Fruit fly (Drosophila melanogaster) whole organism, embryonic: ENCODE results near the gene Taf6.

Source experiments
- Abd-B ChIP-seq: fragments of 200-800 bp; sonication (Bioruptor generic); optimal IDR thresholded peaks from 2 replicates; lab custom pipeline; 2018; ENCODE audit warnings: missing biosample characterization, mild to moderate bottlenecking, missing genetic modification characterization, moderate library complexity
- Awh ChIP-seq: fragments of 200-800 bp; sonication (Bioruptor generic); IDR thresholded peaks from 2 replicates; pipeline ENCODE4, ENCODE4 v1.3.6; 2022; ENCODE audit warnings: missing biosample characterization, missing genetic modification characterization
- B-H1 ChIP-seq: fragments of 200-800 bp; sonication (Bioruptor generic); IDR thresholded peaks from 3 replicates; pipeline ENCODE4 v1.3.6; 2022; ENCODE audit warnings: missing biosample characterization, missing genetic modification characterization
- CG10147 ChIP-seq: fragments of 200-800 bp; sonication (Bioruptor generic); optimal IDR thresholded peaks from 2 replicates; lab custom pipeline; 2019; ENCODE audit warnings: missing biosample characterization, mild to moderate bottlenecking, missing genetic modification characterization, moderate library complexity
- CG1024 ChIP-seq: fragments of 200-800 bp; sonication (Bioruptor generic); IDR thresholded peaks from 2 replicates; pipeline ENCODE4 v1.3.6; 2022; ENCODE audit warnings: missing biosample characterization, missing genetic modification characterization
- CG11085 ChIP-seq: fragments of 200-800 bp; sonication (Bioruptor generic); IDR thresholded peaks from 2 replicates; pipeline ENCODE4 v1.3.6; 2022; ENCODE audit warnings: missing biosample characterization, missing genetic modification characterization
- CG11504 ChIP-seq: fragments of 200-800 bp; sonication (Bioruptor generic); optimal IDR thresholded peaks from 3 replicates; lab custom pipeline; 2019; ENCODE audit warnings: missing biosample characterization, mild to moderate bottlenecking, missing genetic modification characterization, moderate library complexity
- CG13296 ChIP-seq: fragments of 200-800 bp; sonication (Bioruptor generic); optimal IDR thresholded peaks from 3 replicates; lab custom pipeline; 2018; ENCODE audit warnings: missing biosample characterization, mild to moderate bottlenecking, missing genetic modification characterization
- CG13775 ChIP-seq: fragments of 200-800 bp; sonication (Bioruptor generic); optimal IDR thresholded peaks from 3 replicates; lab custom pipeline; 2017; ENCODE audit warnings: missing biosample characterization, mild to moderate bottlenecking, missing genetic modification characterization
- CG15073 ChIP-seq: fragments of 200-800 bp; sonication (Bioruptor generic); optimal IDR thresholded peaks from 2 replicates; lab custom pipeline; 2016; ENCODE audit warnings: missing biosample characterization, missing genetic modification characterization
- CG2875 ChIP-seq: fragments of 200-800 bp; sonication (Bioruptor generic); optimal IDR thresholded peaks from 2 replicates; lab custom pipeline; 2017; ENCODE audit warnings: missing biosample characterization, mild to moderate bottlenecking, missing genetic modification characterization, missing genetic modification reagents
- CG34224 ChIP-seq: fragments of 200-800 bp; sonication (Bioruptor generic); IDR thresholded peaks from 3 replicates; pipeline ENCODE4 v1.3.6; 2022; ENCODE audit warnings: missing biosample characterization, missing genetic modification characterization; ENCODE audit not compliant: partially characterized antibody
- CG3838 ChIP-seq: fragments of 200-800 bp; sonication (Bioruptor generic); optimal IDR thresholded peaks from 3 replicates; lab custom pipeline; 2016; ENCODE audit warnings: missing biosample characterization, missing genetic modification characterization
- CG4404 ChIP-seq: fragments of 200-800 bp; sonication (Bioruptor generic); IDR thresholded peaks from 2 replicates; pipeline ENCODE4 v1.3.6; 2022; ENCODE audit warnings: missing biosample characterization, missing genetic modification characterization
- CG6791 ChIP-seq: fragments of 200-800 bp; sonication (Bioruptor generic); IDR thresholded peaks from 3 replicates; pipeline ENCODE4 v1.3.6; 2022; ENCODE audit warnings: missing biosample characterization, missing genetic modification characterization; ENCODE audit not compliant: partially characterized antibody
- CG6813 ChIP-seq: fragments of 200-800 bp; sonication (Bioruptor generic); optimal IDR thresholded peaks from 2 replicates; lab custom pipeline; 2017; ENCODE audit warnings: missing biosample characterization, missing genetic modification characterization, mild to moderate bottlenecking, moderate library complexity, missing genetic modification reagents
- CG7745 ChIP-seq: fragments of 200-800 bp; sonication (Bioruptor generic); optimal IDR thresholded peaks from 2 replicates; lab custom pipeline; 2018; ENCODE audit warnings: missing biosample characterization, mild to moderate bottlenecking, missing genetic modification characterization, moderate library complexity
- CG7786 ChIP-seq: fragments of 200-800 bp; sonication (Bioruptor generic); optimal IDR thresholded peaks from 2 replicates; lab custom pipeline; 2016; ENCODE audit warnings: missing biosample characterization, missing genetic modification characterization
- CG8944 ChIP-seq: fragments of 200-800 bp; sonication (Bioruptor generic); optimal IDR thresholded peaks from 3 replicates; lab custom pipeline; 2016; ENCODE audit warnings: missing biosample characterization, missing genetic modification characterization
- Gug ChIP-seq: fragments of 200-800 bp; sonication (Bioruptor generic); IDR thresholded peaks from 4 replicates; pipeline ENCODE4 v1.3.6; 2022; ENCODE audit warnings: missing biosample characterization, missing genetic modification characterization
- HHEX ChIP-seq: fragments of 200-800 bp; sonication (Bioruptor generic); optimal IDR thresholded peaks from 3 replicates; lab custom pipeline; 2017; ENCODE audit warnings: missing biosample characterization, mild to moderate bottlenecking, missing genetic modification characterization, missing genetic modification reagents
- HmgD ChIP-seq: fragments of 200-800 bp; sonication (Bioruptor generic); optimal IDR thresholded peaks from 3 replicates; lab custom pipeline; 2016; ENCODE audit warnings: missing biosample characterization, missing genetic modification characterization
- Hmr ChIP-seq: fragments of 200-800 bp; sonication (Bioruptor generic); optimal IDR thresholded peaks from 3 replicates; lab custom pipeline; 2017; ENCODE audit warnings: mild to moderate bottlenecking, missing biosample characterization, missing genetic modification reagents, missing genetic modification characterization
- Hr78 ChIP-seq, 2 experiments: fragments of 200-800 bp in 1 of 2; fragments of >200 bp in 1 of 2; sonication (Bioruptor generic) in 1 of 2; optimal IDR thresholded peaks; 2 replicates each; lab custom pipeline; 2017 to 2019; ENCODE audit warnings: missing biosample characterization in 2 of 2, missing genetic modification characterization in 2 of 2, mild to moderate bottlenecking in 1 of 2, moderate library complexity in 1 of 2
- MTF-1 ChIP-seq: fragments of 200-800 bp; sonication (Bioruptor generic); optimal IDR thresholded peaks from 2 replicates; lab custom pipeline; 2018; ENCODE audit warnings: missing biosample characterization, mild to moderate bottlenecking, missing genetic modification characterization, borderline replicate concordance
- Meics ChIP-seq: fragments of 200-800 bp; sonication (Bioruptor generic); optimal IDR thresholded peaks from 2 replicates; lab custom pipeline; 2017; ENCODE audit warnings: missing biosample characterization, mild to moderate bottlenecking, missing genetic modification characterization
- NK7.1 ChIP-seq: fragments of 200-800 bp; sonication (Bioruptor generic); optimal IDR thresholded peaks from 3 replicates; lab custom pipeline; 2016; ENCODE audit warnings: missing biosample characterization, missing genetic modification characterization
- Neu2 ChIP-seq: fragments of 200-800 bp; sonication (Bioruptor generic); optimal IDR thresholded peaks from 3 replicates; lab custom pipeline; 2016; ENCODE audit warnings: missing biosample characterization, missing genetic modification characterization, borderline replicate concordance
- Nf-YC ChIP-seq: fragments of 200-800 bp; optimal IDR thresholded peaks from 3 replicates; lab custom pipeline; 2019; ENCODE audit warnings: missing biosample characterization, mild to moderate bottlenecking, missing genetic modification characterization, moderate library complexity
- Sry-δ ChIP-seq: fragments of 200-800 bp; sonication (Bioruptor generic); optimal IDR thresholded peaks from 2 replicates; lab custom pipeline; 2016; ENCODE audit warnings: missing biosample characterization, missing genetic modification characterization
- Ssrp ChIP-seq: fragments of 200-800 bp; sonication (Bioruptor generic); optimal IDR thresholded peaks from 2 replicates; lab custom pipeline; 2018; ENCODE audit warnings: missing biosample characterization, mild to moderate bottlenecking, missing genetic modification characterization, moderate library complexity
- TFAM ChIP-seq: fragments of 200-800 bp; sonication (Bioruptor generic); optimal IDR thresholded peaks from 2 replicates; lab custom pipeline; 2017; ENCODE audit warnings: missing biosample characterization, missing genetic modification characterization, inconsistent platforms
- chm ChIP-seq: fragments of 200-800 bp; sonication (Bioruptor generic); IDR thresholded peaks from 2 replicates; pipeline ENCODE4 v1.3.6; 2022; ENCODE audit warnings: missing biosample characterization, missing genetic modification characterization
- corto ChIP-seq: fragments of 200-800 bp; sonication (Bioruptor generic); optimal IDR thresholded peaks from 2 replicates; lab custom pipeline; 2016; ENCODE audit warnings: missing biosample characterization, mild to moderate bottlenecking, missing genetic modification characterization, moderate library complexity
- dan ChIP-seq: fragments of 200-800 bp; sonication (Bioruptor generic); IDR thresholded peaks from 2 replicates; pipeline ENCODE4 v1.3.6; 2022; ENCODE audit warnings: missing biosample characterization, missing genetic modification characterization
- ems ChIP-seq: fragments of 200-800 bp; sonication (Bioruptor generic); optimal IDR thresholded peaks from 3 replicates; lab custom pipeline; 2016; ENCODE audit warnings: missing biosample characterization, missing genetic modification characterization
- eyg ChIP-seq: fragments of 200-800 bp; sonication (Bioruptor generic); optimal IDR thresholded peaks from 3 replicates; lab custom pipeline; 2016; ENCODE audit warnings: missing biosample characterization, missing genetic modification characterization
- gsb ChIP-seq: fragments of 200-800 bp; sonication (Bioruptor generic); IDR thresholded peaks from 2 replicates; pipeline ENCODE4 v1.3.6; 2022; ENCODE audit warnings: missing biosample characterization, missing genetic modification characterization
- h ChIP-seq: fragments of >200 bp; optimal IDR thresholded peaks from 2 replicates; lab custom pipeline; 2017
- kah ChIP-seq: fragments of 200-800 bp; sonication (Bioruptor generic); optimal IDR thresholded peaks from 2 replicates; lab custom pipeline; 2018; ENCODE audit warnings: missing biosample characterization, mild to moderate bottlenecking, missing genetic modification characterization
- lbe ChIP-seq: fragments of 200-800 bp; sonication (Bioruptor generic); optimal IDR thresholded peaks from 2 replicates; lab custom pipeline; 2016; ENCODE audit warnings: missing biosample characterization, mild to moderate bottlenecking, missing genetic modification characterization
- mld ChIP-seq: fragments of 200-800 bp; sonication (Bioruptor generic); IDR thresholded peaks from 3 replicates; pipeline ENCODE4 v1.3.6; 2022; ENCODE audit warnings: missing biosample characterization, missing genetic modification characterization; ENCODE audit not compliant: partially characterized antibody
- oc ChIP-seq: fragments of 200-800 bp; sonication (Bioruptor generic); optimal IDR thresholded peaks from 2 replicates; lab custom pipeline; 2018; ENCODE audit warnings: missing biosample characterization, mild to moderate bottlenecking, missing genetic modification characterization, moderate library complexity
- org-1 ChIP-seq: fragments of 200-800 bp; sonication (Bioruptor generic); optimal IDR thresholded peaks from 2 replicates; lab custom pipeline; 2017; ENCODE audit warnings: missing biosample characterization, missing genetic modification characterization
- otp ChIP-seq: fragments of 200-800 bp; sonication (Bioruptor generic); IDR thresholded peaks from 3 replicates; pipeline ENCODE4, ENCODE4 v1.3.6; 2022; ENCODE audit warnings: missing biosample characterization, missing genetic modification characterization
- sens ChIP-seq: fragments of 200-800 bp; sonication (Bioruptor generic); peaks from one replicate; lab custom pipeline; 2016; ENCODE audit warnings: missing biosample characterization, missing genetic modification characterization
- seq ChIP-seq: fragments of 200-800 bp; sonication (Bioruptor generic); IDR thresholded peaks from 2 replicates; pipeline ENCODE4 v1.3.6; 2022; ENCODE audit warnings: missing biosample characterization, missing genetic modification characterization
- sima ChIP-seq: fragments of 200-800 bp; sonication (Bioruptor generic); optimal IDR thresholded peaks from 2 replicates; lab custom pipeline; 2016; ENCODE audit warnings: missing biosample characterization, missing genetic modification characterization
- tup ChIP-seq: fragments of 200-800 bp; sonication (Bioruptor generic); optimal IDR thresholded peaks from 2 replicates; lab custom pipeline; 2016; ENCODE audit warnings: missing biosample characterization, mild to moderate bottlenecking, missing genetic modification characterization, moderate library complexity
- vvl ChIP-seq: fragments of 200-800 bp; sonication (Bioruptor generic); IDR thresholded peaks from 2 replicates; pipeline ENCODE4 v1.3.6; 2022; ENCODE audit warnings: missing biosample characterization, missing genetic modification characterization
- z ChIP-seq: fragments of 200-800 bp; sonication (Bioruptor generic); IDR thresholded peaks from 3 replicates; pipeline ENCODE4 v1.3.6; 2022; ENCODE audit warnings: missing biosample characterization, missing genetic modification characterization

The Taf6 gene

DNA sequence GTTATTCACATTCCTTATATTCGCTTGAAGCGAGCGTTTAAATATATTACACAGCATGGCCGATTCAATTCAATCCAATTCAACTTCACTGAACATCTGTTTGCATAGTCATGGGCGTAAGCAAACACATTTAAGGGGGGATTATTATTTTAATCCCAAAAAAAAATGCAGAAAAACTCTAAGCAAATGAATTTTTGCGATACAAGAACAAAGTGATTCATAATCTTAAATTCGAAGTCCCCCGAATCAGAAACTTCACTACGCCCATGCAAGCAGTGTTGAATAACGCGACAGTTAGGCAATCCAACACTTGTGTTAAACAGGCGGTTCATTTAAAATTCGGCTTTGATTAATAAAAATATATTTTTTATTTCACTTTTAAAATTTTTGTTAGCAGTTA lies 8.5 kb upstream of the Taf6 start, which contains the start of gene CG14100 (continued):
- TF ChIP-seq gsb (peak; percentile 100), CG13775 (GFP tag; lab: Kevin White, UChicago) (peak; percentile 100), CG4404 (GFP tag; lab: Robert Waterston, UW) (peak; percentile 100), Hmr (peak; percentile 100), dan (peak; percentile 100), Gug (GFP tag; lab: Robert Waterston, UW) (peak; percentile 100), CG3838 (GFP tag; lab: Kevin White, UChicago) (peak; percentile 100), MTF-1 (peak; percentile 100), CG11504 (tag; lab: Kevin White, UChicago) (peak; percentile 99), mld (GFP tag; lab: Robert Waterston, UW) (no peak), oc (tag; lab: Kevin White, UChicago) (peak; percentile 100), eyg (GFP tag; lab: Kevin White, UChicago) (peak; percentile 100), corto (GFP tag; lab: Kevin White, UChicago) (peak; percentile 100), HmgD (GFP tag; lab: Kevin White, UChicago) (peak; percentile 100), tup (GFP tag; lab: Kevin White, UChicago) (peak; percentile 100), Hr78 (GFP tag; optimal IDR thresholded peaks at IDR 0.05; lab: Kevin White, UChicago) (peak in 1 of 2 experiments; percentile 98), chm (GFP tag; lab: Robert Waterston, UW) (peak; percentile 100), TFAM (GFP tag; lab: Kevin White, UChicago) (peak; percentile 98), CG2875 (GFP tag; lab: Kevin White, UChicago) (peak; percentile 100), kah (peak; percentile 100), CG8944 (peak; percentile 100), Sry-δ (GFP tag; lab: Kevin White, UChicago) (peak; percentile 94), sens (GFP tag; lab: Kevin White, UChicago) (peak; percentile 100), sima (GFP tag; lab: Kevin White, UChicago) (peak; percentile 100), CG7745 (tag; lab: Kevin White, UChicago) (peak; percentile 99), ems (GFP tag; lab: Kevin White, UChicago) (peak; percentile 100), otp (GFP tag; lab: Robert Waterston, UW) (peak; percentile 100), Awh (peak; percentile 100), h (lab: Kevin White, UChicago) (no peak), NK7.1 (GFP tag; lab: Kevin White, UChicago) (peak; percentile 100), seq (GFP tag; lab: Robert Waterston, UW) (peak; percentile 100), Meics (peak; percentile 100), CG7786 (GFP tag; lab: Kevin White, UChicago) (peak; percentile 100), CG1024 (peak; percentile 100), Neu2 (GFP tag; lab: Kevin White, UChicago) (peak; percentile 100), vvl (peak; percentile 100), z (peak; percentile 92), HHEX (peak; percentile 100), CG11085 (peak; percentile 100), CG13296 (GFP tag; lab: Kevin White, UChicago) (peak; percentile 100), CG6813 (GFP tag; lab: Kevin White, UChicago) (peak; percentile 100), Nf-YC (tag; lab: Kevin White, UChicago) (peak; percentile 97), Ssrp (tag; lab: Kevin White, UChicago) (peak; percentile 100), CG15073 (peak; percentile 97), Abd-B (GFP tag; lab: Kevin White, UChicago) (peak; percentile 100), B-H1 (GFP tag; lab: Robert Waterston, UW) (peak; percentile 100), lbe (peak; percentile 99), CG10147 (GFP tag; lab: Kevin White, UChicago) (peak; percentile 100), org-1 (GFP tag; lab: Kevin White, UChicago) (peak; percentile 100), CG6791 (peak; percentile 38; the same call in 1 of the 3 replicates), CG34224 (GFP tag; lab: Robert Waterston, UW) (peak; percentile 49; the same call in 1 of the 3 replicates)
